Fruit fly (Drosophila melanogaster) whole organism, prepupa: Measurements from ENCODE around the gene Osi24.

Experiments used
- CG10669 ChIP-seq: fragments of 200-800 bp; sonication (Bioruptor generic); optimal IDR thresholded peaks from 3 replicates; lab custom pipeline; 2018; ENCODE audit warnings: missing biosample characterization, mild to moderate bottlenecking, missing genetic modification characterization, moderate library complexity
- CG11762 ChIP-seq: fragments of 200-800 bp; sonication (Bioruptor generic); optimal IDR thresholded peaks from 3 replicates; lab custom pipeline; 2016; ENCODE audit warnings: missing biosample characterization, missing genetic modification characterization; ENCODE audit not compliant: insufficient read depth
- CG3032 ChIP-seq: fragments of 200-800 bp; optimal IDR thresholded peaks from 2 replicates; lab custom pipeline; 2019; ENCODE audit warnings: missing biosample characterization, mild to moderate bottlenecking, missing genetic modification characterization, moderate library complexity
- CG31627 ChIP-seq: fragments of 200-800 bp; sonication (Bioruptor generic); optimal IDR thresholded peaks from 3 replicates; lab custom pipeline; 2016; ENCODE audit warnings: missing biosample characterization, missing genetic modification characterization
- Hr39 ChIP-seq: fragments of 200-800 bp; sonication (Bioruptor generic); optimal IDR thresholded peaks from 2 replicates; lab custom pipeline; 2016; ENCODE audit warnings: missing biosample characterization, missing genetic modification characterization
- OdsH ChIP-seq: fragments of 200-800 bp; sonication (Bioruptor generic); optimal IDR thresholded peaks from 3 replicates; lab custom pipeline; 2016; ENCODE audit warnings: missing biosample characterization, missing genetic modification characterization
- achi ChIP-seq: fragments of 200-800 bp; sonication (Bioruptor generic); optimal IDR thresholded peaks from 3 replicates; lab custom pipeline; 2016; ENCODE audit warnings: missing biosample characterization, missing genetic modification characterization
- eg ChIP-seq: fragments of 200-800 bp; sonication (Bioruptor generic); IDR thresholded peaks from 3 replicates; pipeline ENCODE4 v1.3.6; 2022; ENCODE audit warnings: missing biosample characterization, missing genetic modification characterization
- fkh ChIP-seq: fragments of 200-800 bp; sonication (Bioruptor generic); optimal IDR thresholded peaks from 3 replicates; lab custom pipeline; 2017; ENCODE audit warnings: missing biosample characterization, mild to moderate bottlenecking, missing genetic modification characterization, moderate library complexity

dm6 chr3R:6244035-6244434 lies 45.4 kb downstream of the Osi24 start:
- TF ChIP-seq fkh (no peak), OdsH (GFP tag; lab: Kevin White, UChicago) (no peak), eg (GFP tag; lab: Robert Waterston, UW) (no peak), CG10669 (no peak), Hr39 (GFP tag; lab: Kevin White, UChicago) (no peak), achi (GFP tag; lab: Kevin White, UChicago) (no peak), CG11762 (GFP tag; lab: Kevin White, UChicago) (no peak), CG3032 (no peak), CG31627 (GFP tag; lab: Kevin White, UChicago) (no peak)
